Worm (Caenorhabditis elegans) whole organism, late embryonic: ENCODE results near the gene rps-23.

Experiments
- dmd-4 ChIP-seq: sonication (generic microtip); optimal IDR thresholded peaks from 2 replicates; lab custom pipeline; 2016; ENCODE audit warnings: borderline replicate concordance, missing genetic modification characterization, missing compliant biosample characterization
- elt-2 ChIP-seq: sonication (generic microtip); optimal IDR thresholded peaks from 2 replicates; lab custom pipeline; 2016; ENCODE audit warnings: missing genetic modification reagents, missing genetic modification characterization, missing compliant biosample characterization
- lin-11 ChIP-seq: fragments of 200-800 bp; sonication (Bioruptor generic); optimal IDR thresholded peaks from 2 replicates; lab custom pipeline; 2018; ENCODE audit warnings: mild to moderate bottlenecking, missing genetic modification characterization, missing compliant biosample characterization
- nfya-1 ChIP-seq: sonication (generic microtip); optimal IDR thresholded peaks from 2 replicates; lab custom pipeline; 2017; ENCODE audit warnings: missing genetic modification characterization, mild to moderate bottlenecking, missing compliant biosample characterization, antibody characterized with exemption, moderate library complexity
- pha-4 ChIP-seq: fragments of 150-350 bp; optimal IDR thresholded peaks from 2 replicates; lab custom pipeline; 2018; ENCODE audit warnings: missing biosample characterization, missing genetic modification reagents, missing genetic modification characterization
- ttx-3 ChIP-seq: sonication (generic microtip); optimal IDR thresholded peaks from 2 replicates; lab custom pipeline; 2016; ENCODE audit warnings: missing genetic modification reagents, missing genetic modification characterization, missing compliant biosample characterization
- unc-3 ChIP-seq, 2 experiments: fragments of 200-800 bp in 1 of 2; sonication (Bioruptor generic) in 1 of 2; sonication (generic microtip) in 1 of 2; conservative IDR thresholded peaks in 1 of 2; optimal IDR thresholded peaks in 1 of 2; 2 replicates each; pipeline versions ENCODE4 v1.3.6 to Lab custom; 2016 to 2022; ENCODE audit warnings: missing compliant biosample characterization in 2 of 2, missing genetic modification characterization in 2 of 2, missing genetic modification reagents in 1 of 2

ce11 chrIV:12360742-12361195, 30.1 kb downstream of the rps-23 start, which contains the start of gene sec-24.2:
- TF ChIP-seq ttx-3 (tag; lab: Kevin White, UChicago): no peak
- no peak for TF ChIP-seq unc-3 (GFP tag; conservative IDR thresholded peaks at IDR 0.05; lab: Robert Waterston, UW)
- TF ChIP-seq unc-3 (tag; optimal IDR thresholded peaks at IDR 0.05; lab: Kevin White, UChicago): no peak
- TF ChIP-seq dmd-4 (tag; lab: Kevin White, UChicago): no peak
- no peak for TF ChIP-seq pha-4
- no peak for TF ChIP-seq lin-11 (tag; lab: Kevin White, UChicago)
- no peak for TF ChIP-seq elt-2 (tag; lab: Kevin White, UChicago)
- no peak for TF ChIP-seq nfya-1
